Fruit fly (Drosophila melanogaster) S2 (cell line): ENCODE results near the gene Spec2.

ENCODE experiments used
- CG8478 ChIP-seq: fragments of >200 bp; optimal IDR thresholded peaks from 2 replicates; lab custom pipeline; 2018
- CTCF ChIP-seq, 2 experiments: fragments of >200 bp; optimal IDR thresholded peaks; 2 replicates each; lab custom pipeline; 2018

Spec2 gene

dm6 chr3R:5624115-5624878 lies at the start of gene Spec2, which contains the start of the genes Dph4 and RpL13A:
Gene Spec2 (minus strand): TSS chr3R:5624125.
Gene Dph4 (minus strand): TSS chr3R:5624125.
Gene RpL13A (plus strand): TSS chr3R:5624474.
- peak; percentile 47 to 55 for TF ChIP-seq CTCF (optimal IDR thresholded peaks at IDR 0.05; lab: Kevin White, UChicago)
- TF ChIP-seq CG8478, result no peak

dm6 chr3R:5672658-5673217 lies 48.8 kb upstream of the Spec2 start:
- TF ChIP-seq CG8478, result no peak
- TF ChIP-seq CTCF (optimal IDR thresholded peaks at IDR 0.05; lab: Kevin White, UChicago), result no peak

dm6 chr3R:5671795-5672657 lies 48.1 kb upstream of the Spec2 start:
- TF ChIP-seq CTCF (optimal IDR thresholded peaks at IDR 0.05; lab: Kevin White, UChicago) (no peak), CG8478 (no peak)

dm6 chr3R:5671265-5671663 lies 47.3 kb upstream of the Spec2 start:
- TF ChIP-seq CTCF (optimal IDR thresholded peaks at IDR 0.05; lab: Kevin White, UChicago) (no peak), CG8478 (no peak)

- no peak for TF ChIP-seq CTCF (optimal IDR thresholded peaks at IDR 0.05; lab: Kevin White, UChicago)
- TF ChIP-seq CG8478, result no peak
Observed at dm6 chr3R:5670660-5671264, 46.8 kb upstream of the Spec2 start.

- TF ChIP-seq CG8478, result no peak
- no peak for TF ChIP-seq CTCF (optimal IDR thresholded peaks at IDR 0.05; lab: Kevin White, UChicago)
Observed at dm6 chr3R:5669740-5670659, 46.1 kb upstream of the Spec2 start.

- TF ChIP-seq CTCF (optimal IDR thresholded peaks at IDR 0.05; lab: Kevin White, UChicago) (no peak), CG8478 (no peak)
Observed at dm6 chr3R:5668928-5669739, 45.2 kb upstream of the Spec2 start, which contains the start of the genes Xe7 and Atg17. Gene Xe7 (minus strand): TSS chr3R:5669334. Gene Atg17 (plus strand): TSS chr3R:5669713.

- no peak for TF ChIP-seq CTCF (optimal IDR thresholded peaks at IDR 0.05; lab: Kevin White, UChicago)
- no peak for TF ChIP-seq CG8478
Observed at dm6 chr3R:5660198-5660893, 36.4 kb upstream of the Spec2 start, which contains the start of gene Wdr33. Gene Wdr33 (plus strand): TSS chr3R:5660635.

- TF ChIP-seq CG8478 (no peak), CTCF (optimal IDR thresholded peaks at IDR 0.05; lab: Kevin White, UChicago) (no peak)
Observed at dm6 chr3R:5659829-5660197, 35.9 kb upstream of the Spec2 start, which contains the start of gene CG2182. Gene CG2182 (minus strand): TSS chr3R:5659912.

dm6 chr3R:5658984-5659802 lies 35.3 kb upstream of the Spec2 start:
- TF ChIP-seq CTCF (optimal IDR thresholded peaks at IDR 0.05; lab: Kevin White, UChicago) (no peak), CG8478 (no peak)

dm6 chr3R:5654692-5655181 lies 30.8 kb upstream of the Spec2 start, which contains the start of the genes elm and MED27:
Gene elm (minus strand): TSS chr3R:5654861.
Gene MED27 (plus strand): TSS chr3R:5655139.
- TF ChIP-seq CG8478, result no peak
- no peak for TF ChIP-seq CTCF (optimal IDR thresholded peaks at IDR 0.05; lab: Kevin White, UChicago)
